Worm (Caenorhabditis elegans): Measurements from ENCODE around the gene T01G5.7.

DNA sequence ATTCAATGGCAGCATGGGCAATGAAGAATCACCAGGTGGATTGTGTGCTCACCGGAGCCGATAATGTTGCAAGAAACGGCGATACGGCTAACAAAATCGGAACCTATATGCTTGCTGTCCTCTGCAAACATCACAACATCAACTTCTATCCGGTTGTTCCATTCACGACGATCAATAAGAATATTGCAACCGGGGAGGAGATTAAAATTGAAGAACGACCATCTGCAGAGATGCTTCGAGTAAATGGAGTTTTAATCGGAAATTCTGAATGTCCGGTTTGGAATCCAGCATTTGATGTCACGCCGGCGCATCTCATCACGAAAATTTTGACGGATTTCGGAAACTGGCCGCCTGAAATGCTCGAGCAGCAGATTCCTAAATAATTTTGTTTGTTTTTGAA is 28.1 kb upstream of the T01G5.7 start:
- TF ChIP-seq nfya-1 (tag; optimal IDR thresholded peaks at IDR 0.05; ENCODE audit: borderline replicate concordance, insufficient read depth) (no peak), dpff-1 (tag; optimal IDR thresholded peaks at IDR 0.05) (no peak), pbrm-1 (GFP tag; IDR thresholded peaks at IDR 0.05) (no peak), mes-4 (tag; optimal IDR thresholded peaks at IDR 0.05) (no peak), F49E8.2 (tag; optimal IDR thresholded peaks at IDR 0.05; ENCODE audit: insufficient read depth) (no peak), K11D2.4 (GFP tag; IDR thresholded peaks at IDR 0.05) (no peak), attf-5 (GFP tag; optimal IDR thresholded peaks at IDR 0.05) (peak; percentile 14), ama-1 (optimal IDR thresholded peaks at IDR 0.05) (peak; percentile 68), ama-1 (GFP tag; optimal IDR thresholded peaks at IDR 0.05) (peak in 1 of 2 experiments; percentile 80), ZK185.1 (tag; optimal IDR thresholded peaks at IDR 0.05; ENCODE audit: poor library complexity, severe bottlenecking) (peak; percentile 30), B0261.1 (tag; optimal IDR thresholded peaks at IDR 0.05) (no peak), madf-3 (GFP tag; IDR thresholded peaks at IDR 0.05) (peak; percentile 58; the same call in 1 of the 2 replicates), sptf-2 (GFP tag; optimal IDR thresholded peaks at IDR 0.05) (no peak), tlf-1 (GFP tag; optimal IDR thresholded peaks at IDR 0.05) (peak; percentile 55)
